Worm (Caenorhabditis elegans) whole organism, L1 larva: ENCODE data around the gene K09F6.9.

Experiments used
- egl-13 ChIP-seq: sonication (generic microtip); optimal IDR thresholded peaks from 2 replicates; lab custom pipeline; 2016; ENCODE audit warnings: missing genotype, missing genetic modification reagents, missing genetic modification characterization, missing compliant biosample characterization
- fkh-10 ChIP-seq: sonication (generic microtip); optimal IDR thresholded peaks from 2 replicates; lab custom pipeline; 2017; ENCODE audit warnings: missing biosample characterization, missing genetic modification reagents, missing genetic modification characterization
- lsy-2 ChIP-seq, 2 experiments: fragments of 150-350 bp; optimal IDR thresholded peaks; 2 replicates each; lab custom pipeline; 2014; ENCODE audit warnings: missing biosample characterization in 2 of 2, missing genetic modification characterization in 2 of 2
- nhr-11 ChIP-seq: fragments of 150-350 bp; optimal IDR thresholded peaks from 2 replicates; lab custom pipeline; 2014; ENCODE audit warnings: missing biosample characterization, missing genetic modification characterization
- nhr-237 ChIP-seq: fragments of 150-350 bp; optimal IDR thresholded peaks from 2 replicates; lab custom pipeline; 2014; ENCODE audit warnings: missing biosample characterization, missing genetic modification characterization
- nhr-28 ChIP-seq: fragments of 150-350 bp; optimal IDR thresholded peaks from 2 replicates; lab custom pipeline; 2014; ENCODE audit warnings: missing biosample characterization, missing genetic modification characterization
- skn-1 ChIP-seq: fragments of 150-350 bp; optimal IDR thresholded peaks from 2 replicates; lab custom pipeline; 2014; ENCODE audit warnings: missing biosample characterization, missing genetic modification characterization
- unc-62 ChIP-seq: fragments of 150-350 bp; optimal IDR thresholded peaks from 2 replicates; lab custom pipeline; 2014; ENCODE audit warnings: missing biosample characterization, missing genetic modification reagents, missing genetic modification characterization
- zag-1 ChIP-seq: fragments of 150-350 bp; optimal IDR thresholded peaks from 2 replicates; lab custom pipeline; 2014; ENCODE audit warnings: missing biosample characterization, missing genetic modification characterization

DNA sequence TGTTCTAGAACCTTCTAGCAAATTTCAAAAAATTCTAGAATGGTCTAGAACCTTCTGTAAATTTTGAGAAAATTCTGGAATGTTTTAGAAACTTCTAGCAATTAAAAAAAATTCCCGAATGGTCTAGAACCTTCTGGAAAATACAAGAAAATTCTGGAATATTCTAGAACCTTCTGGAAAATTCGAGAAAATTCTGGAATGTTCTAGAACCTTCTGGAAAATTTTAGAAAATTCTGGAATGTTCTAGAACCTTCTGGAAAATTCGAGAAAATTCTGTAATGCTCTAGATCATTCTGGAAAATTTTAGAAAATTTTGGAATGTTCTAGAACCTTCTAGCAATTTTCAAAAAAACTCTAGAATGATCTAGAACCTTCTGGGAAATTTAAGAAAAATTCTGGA is 48.0 kb upstream of the K09F6.9 start:
- TF ChIP-seq skn-1 (tag; lab: Kevin White, UChicago) (no peak), fkh-10 (no peak), nhr-237 (tag; lab: Kevin White, UChicago) (no peak), unc-62 (no peak), zag-1 (tag; lab: Kevin White, UChicago) (no peak), egl-13 (no peak), nhr-11 (tag; lab: Kevin White, UChicago) (no peak), lsy-2 (tag; optimal IDR thresholded peaks at IDR 0.05; lab: Kevin White, UChicago) (no peak), nhr-28 (no peak)
